Fruit fly (Drosophila melanogaster): ENCODE measurements around the gene CG42264.

CG42264 gene

DNA sequence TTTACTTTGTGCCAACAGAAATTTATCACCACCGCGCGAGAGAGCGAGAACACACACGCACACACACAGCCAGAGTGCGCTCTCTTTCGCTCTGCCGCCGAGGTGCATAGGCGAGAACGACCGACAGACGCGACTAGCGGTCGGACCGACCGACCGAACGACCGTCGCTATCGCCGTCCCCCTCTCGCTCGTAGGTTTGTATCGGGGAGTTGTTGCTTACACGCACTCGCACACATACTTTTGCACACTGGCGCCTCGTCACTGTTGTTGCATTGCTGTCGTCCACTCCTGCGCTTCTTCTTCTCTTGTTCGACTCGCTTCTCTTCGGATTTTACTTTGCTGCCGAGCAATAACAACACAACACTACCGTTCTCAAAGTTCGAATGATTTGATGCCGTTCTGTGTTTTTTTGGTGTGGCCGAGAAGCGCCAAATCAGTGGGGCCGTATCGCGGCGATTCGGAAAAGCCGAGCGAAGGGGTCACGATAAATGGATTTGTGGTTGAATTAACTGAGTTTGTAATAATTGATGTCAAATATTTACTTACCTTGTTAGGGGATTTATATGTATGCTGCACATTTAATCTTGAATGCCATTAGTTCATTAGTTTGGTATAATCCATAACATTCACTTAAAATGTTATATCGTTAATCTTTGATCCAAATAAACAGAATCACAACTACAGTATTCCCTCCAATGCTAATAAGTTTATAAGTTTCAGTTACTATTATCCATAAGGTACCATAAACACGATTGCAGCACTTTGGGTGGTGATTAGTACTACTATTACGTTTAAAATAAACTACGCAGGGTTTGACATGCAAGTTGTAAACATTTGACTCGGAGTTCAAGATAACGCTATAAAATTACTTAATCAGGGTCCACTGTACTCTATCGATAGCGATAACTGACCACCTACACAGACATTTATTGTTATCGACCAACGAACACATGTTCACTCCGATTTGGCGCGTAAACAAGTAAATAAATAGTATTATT lies 29.3 kb downstream of the CG42264 start, which contains the start of the genes IntS6 and Rtel1 (continued):
- TF ChIP-seq Neu2 (GFP tag; optimal IDR thresholded peaks at IDR 0.05; ENCODE audit: borderline replicate concordance) (no peak), aop (GFP tag; IDR thresholded peaks at IDR 0.05) (no peak), Lim3 (GFP tag; IDR thresholded peaks at IDR 0.05) (peak; percentile 69), jigr1 (GFP tag; IDR thresholded peaks at IDR 0.05) (peak; percentile 80; the same call in 2 of the 3 replicates), NFAT (GFP tag; IDR thresholded peaks at IDR 0.05) (peak; percentile 85), CG11398 (GFP tag; optimal IDR thresholded peaks at IDR 0.05) (peak; percentile 86), Ets65A (GFP tag) (peak; percentile 97), dmrt99B (tag; optimal IDR thresholded peaks at IDR 0.05) (peak; percentile 90), CG2712 (tag; optimal IDR thresholded peaks at IDR 0.05) (peak; percentile 86), lov (optimal IDR thresholded peaks at IDR 0.05) (no peak), lov (GFP tag; IDR thresholded peaks at IDR 0.05) (peak; percentile 68; the same call in 1 of the 3 replicates), bowl (GFP tag; IDR thresholded peaks at IDR 0.05) (peak; percentile 62; the same call in 1 of the 2 replicates), Kr (GFP tag; optimal IDR thresholded peaks at IDR 0.05) (peak; percentile 2), disco-r (GFP tag; optimal IDR thresholded peaks at IDR 0.05) (peak; percentile 89), Dbx (GFP tag; IDR thresholded peaks at IDR 0.05) (peak; percentile 84), pfk (GFP tag; optimal IDR thresholded peaks at IDR 0.05) (peak; percentile 36), stc (GFP tag; IDR thresholded peaks at IDR 0.05) (peak; percentile 84), Poxn (GFP tag; IDR thresholded peaks at IDR 0.05) (peak; percentile 82), Chrac-16 (GFP tag; optimal IDR thresholded peaks at IDR 0.05) (peak; percentile 92), Max (GFP tag; optimal IDR thresholded peaks at IDR 0.05) (peak; percentile 87), CG33557 (GFP tag; optimal IDR thresholded peaks at IDR 0.05) (peak; percentile 87), Atf3 (GFP tag; optimal IDR thresholded peaks at IDR 0.05) (peak; percentile 86), CG6765 (GFP tag; optimal IDR thresholded peaks at IDR 0.05) (peak; percentile 67), CG14710 (tag; optimal IDR thresholded peaks at IDR 0.05) (peak; percentile 85), Rx (GFP tag; IDR thresholded peaks at IDR 0.05) (peak; percentile 83), CG9437 (GFP tag; optimal IDR thresholded peaks at IDR 0.05) (peak; percentile 81), corto (GFP tag; optimal IDR thresholded peaks at IDR 0.05) (peak; percentile 41), trh (GFP tag; optimal IDR thresholded peaks at IDR 0.05) (peak; percentile 51), CG6654 (GFP tag; optimal IDR thresholded peaks at IDR 0.05) (peak; percentile 71), Oaz (GFP tag; IDR thresholded peaks at IDR 0.05) (peak; percentile 72), sens-2 (GFP tag; IDR thresholded peaks at IDR 0.05) (peak; percentile 64; the same call in 1 of the 2 replicates), CG12942 (GFP tag; optimal IDR thresholded peaks at IDR 0.05) (peak; percentile 84), HLHmδ (GFP tag; optimal IDR thresholded peaks at IDR 0.05) (peak; percentile 39), CG12236 (GFP tag; optimal IDR thresholded peaks at IDR 0.05) (peak; percentile 82), ara (GFP tag; IDR thresholded peaks at IDR 0.05) (peak; percentile 72), CG10321 (GFP tag; IDR thresholded peaks at IDR 0.05) (peak; percentile 96), CG15269 (tag; optimal IDR thresholded peaks at IDR 0.05) (peak; percentile 93), CG4282 (GFP tag; optimal IDR thresholded peaks at IDR 0.05) (peak; percentile 69), CG3407 (GFP tag; optimal IDR thresholded peaks at IDR 0.05) (peak; percentile 69), CG12391 (tag; optimal IDR thresholded peaks at IDR 0.05) (peak; percentile 88), cad (GFP tag; optimal IDR thresholded peaks at IDR 0.05) (no peak), CG14050 (GFP tag; IDR thresholded peaks at IDR 0.05) (peak; percentile 81), gt (GFP tag; IDR thresholded peaks at IDR 0.05) (peak; percentile 61; the same call in 1 of the 2 replicates), slp2 (GFP tag; optimal IDR thresholded peaks at IDR 0.05) (peak; percentile 82), unc-4 (GFP tag; IDR thresholded peaks at IDR 0.05; ENCODE audit: partially characterized antibody) (no peak), CG17361 (GFP tag; IDR thresholded peaks at IDR 0.05) (peak; percentile 93), CTCF (GFP tag; optimal IDR thresholded peaks at IDR 0.05) (peak; percentile 38), CG1602 (GFP tag; optimal IDR thresholded peaks at IDR 0.05) (peak; percentile 88), insv (GFP tag; optimal IDR thresholded peaks at IDR 0.05) (peak in 1 of 2 experiments; percentile 55), tup (GFP tag; optimal IDR thresholded peaks at IDR 0.05) (peak; percentile 72)
